Fruit fly (Drosophila melanogaster) whole organism, embryonic: ENCODE measurements around the gene sosie.

Experiments
- ATbp ChIP-seq: fragments of 200-800 bp; sonication (Bioruptor generic); optimal IDR thresholded peaks from 2 replicates; lab custom pipeline; 2017; ENCODE audit warnings: missing biosample characterization, mild to moderate bottlenecking, missing genetic modification characterization, missing genetic modification reagents
- Atf6 ChIP-seq: fragments of 200-800 bp; sonication (Bioruptor generic); IDR thresholded peaks from 2 replicates; pipeline ENCODE4 v1.3.6; 2022; ENCODE audit warnings: missing biosample characterization, missing genetic modification characterization
- Blimp-1 ChIP-seq: fragments of 200-800 bp; sonication (Bioruptor generic); optimal IDR thresholded peaks from 3 replicates; lab custom pipeline; 2018; ENCODE audit warnings: missing biosample characterization, missing genetic modification characterization, mild to moderate bottlenecking, moderate library complexity, missing genetic modification reagents
- CG10209 ChIP-seq: fragments of 200-800 bp; sonication (Bioruptor generic); optimal IDR thresholded peaks from 3 replicates; lab custom pipeline; 2017; ENCODE audit warnings: missing biosample characterization, mild to moderate bottlenecking, missing genetic modification characterization, missing genetic modification reagents
- CG10959 ChIP-seq: fragments of 200-800 bp; sonication (Bioruptor generic); IDR thresholded peaks from 2 replicates; pipeline ENCODE4 v1.3.6; 2022; ENCODE audit warnings: missing biosample characterization, missing genetic modification characterization
- CG11456 ChIP-seq: fragments of 200-800 bp; sonication (Bioruptor generic); IDR thresholded peaks from 3 replicates; pipeline ENCODE4 v1.3.6; 2022; ENCODE audit warnings: missing biosample characterization, missing genetic modification characterization
- CG11504 ChIP-seq: fragments of 200-800 bp; sonication (Bioruptor generic); optimal IDR thresholded peaks from 3 replicates; lab custom pipeline; 2019; ENCODE audit warnings: missing biosample characterization, mild to moderate bottlenecking, missing genetic modification characterization, moderate library complexity
- CG13424 ChIP-seq: fragments of 200-800 bp; sonication (Bioruptor generic); optimal IDR thresholded peaks from 2 replicates; lab custom pipeline; 2019; ENCODE audit warnings: missing biosample characterization, mild to moderate bottlenecking, missing genetic modification characterization, moderate library complexity
- CG14860 ChIP-seq: fragments of 200-800 bp; sonication (Bioruptor generic); IDR thresholded peaks from 3 replicates; pipeline ENCODE4 v1.3.6; 2022; ENCODE audit warnings: missing biosample characterization, missing genetic modification characterization; ENCODE audit not compliant: partially characterized antibody
- CG16813 ChIP-seq: fragments of 200-800 bp; sonication (Bioruptor generic); IDR thresholded peaks from 3 replicates; pipeline ENCODE4 v1.3.6; 2022; ENCODE audit warnings: missing biosample characterization, missing genetic modification characterization; ENCODE audit not compliant: partially characterized antibody
- CG2712 ChIP-seq: fragments of 200-800 bp; optimal IDR thresholded peaks from 3 replicates; lab custom pipeline; 2019; ENCODE audit warnings: missing biosample characterization, mild to moderate bottlenecking, missing genetic modification characterization, moderate library complexity
- CG2875 ChIP-seq: fragments of 200-800 bp; sonication (Bioruptor generic); optimal IDR thresholded peaks from 2 replicates; lab custom pipeline; 2017; ENCODE audit warnings: missing biosample characterization, mild to moderate bottlenecking, missing genetic modification characterization, missing genetic modification reagents
- CG2889 ChIP-seq: fragments of 200-800 bp; sonication (Bioruptor generic); IDR thresholded peaks from 3 replicates; pipeline ENCODE4 v1.3.6; 2022; ENCODE audit warnings: missing biosample characterization, missing genetic modification characterization
- CG30431 ChIP-seq: fragments of 200-800 bp; sonication (Bioruptor generic); optimal IDR thresholded peaks from 2 replicates; lab custom pipeline; 2017; ENCODE audit warnings: missing biosample characterization, missing genetic modification characterization
- CG31441 ChIP-seq: fragments of 200-800 bp; sonication (Bioruptor generic); IDR thresholded peaks from 2 replicates; pipeline ENCODE4 v1.3.6; 2022; ENCODE audit warnings: missing biosample characterization, missing genetic modification characterization
- CG33213 ChIP-seq: fragments of 200-800 bp; sonication (Bioruptor generic); optimal IDR thresholded peaks from 3 replicates; lab custom pipeline; 2016; ENCODE audit warnings: missing biosample characterization, missing genetic modification characterization
- CG3838 ChIP-seq: fragments of 200-800 bp; sonication (Bioruptor generic); optimal IDR thresholded peaks from 3 replicates; lab custom pipeline; 2016; ENCODE audit warnings: missing biosample characterization, missing genetic modification characterization
- CG43689 ChIP-seq: fragments of 200-800 bp; sonication (Bioruptor generic); IDR thresholded peaks from 2 replicates; pipeline ENCODE4 v1.3.6; 2022; ENCODE audit warnings: missing biosample characterization, missing genetic modification characterization
- CG6689 ChIP-seq: fragments of 200-800 bp; sonication (Bioruptor generic); IDR thresholded peaks from 2 replicates; pipeline ENCODE4 v1.3.6; 2022; ENCODE audit warnings: missing biosample characterization, missing genetic modification characterization
- CG8281 ChIP-seq: fragments of 200-800 bp; sonication (Bioruptor generic); optimal IDR thresholded peaks from 2 replicates; lab custom pipeline; 2018; ENCODE audit warnings: missing biosample characterization, mild to moderate bottlenecking, missing genetic modification characterization, moderate library complexity
- Dip3 ChIP-seq: fragments of 200-800 bp; sonication (Bioruptor generic); optimal IDR thresholded peaks from 3 replicates; lab custom pipeline; 2016; ENCODE audit warnings: missing biosample characterization, missing genetic modification characterization
- E2f1 ChIP-seq: fragments of 200-800 bp; sonication (Bioruptor generic); IDR thresholded peaks from 2 replicates; pipeline ENCODE4 v1.3.6; 2022; ENCODE audit warnings: missing biosample characterization, missing genetic modification characterization
- HmgZ ChIP-seq: fragments of 200-800 bp; sonication (Bioruptor generic); optimal IDR thresholded peaks from 2 replicates; lab custom pipeline; 2018; ENCODE audit warnings: missing biosample characterization, mild to moderate bottlenecking, missing genetic modification characterization
- Kr ChIP-seq: fragments of 200-800 bp; sonication (Bioruptor generic); optimal IDR thresholded peaks from 2 replicates; lab custom pipeline; 2017; ENCODE audit warnings: missing biosample characterization, mild to moderate bottlenecking, missing genetic modification characterization
- MESR4 ChIP-seq: fragments of 200-800 bp; sonication (Bioruptor generic); optimal IDR thresholded peaks from 2 replicates; lab custom pipeline; 2018; ENCODE audit warnings: missing biosample characterization, mild to moderate bottlenecking, missing genetic modification characterization, moderate library complexity
- Mad ChIP-seq: fragments of 200-800 bp; sonication (Bioruptor generic); optimal IDR thresholded peaks from 2 replicates; lab custom pipeline; 2016; ENCODE audit warnings: missing biosample characterization, missing genetic modification characterization
- Nf-YA ChIP-seq: fragments of 200-800 bp; sonication (Bioruptor generic); IDR thresholded peaks from 2 replicates; pipeline ENCODE4 v1.3.6; 2022; ENCODE audit warnings: missing biosample characterization, missing genetic modification characterization
- Sox102F ChIP-seq: fragments of 200-800 bp; sonication (Bioruptor generic); optimal IDR thresholded peaks from 2 replicates; lab custom pipeline; 2018; ENCODE audit warnings: missing biosample characterization, mild to moderate bottlenecking, missing genetic modification characterization, moderate library complexity
- Sry-δ ChIP-seq: fragments of 200-800 bp; sonication (Bioruptor generic); optimal IDR thresholded peaks from 2 replicates; lab custom pipeline; 2016; ENCODE audit warnings: missing biosample characterization, missing genetic modification characterization
- ap ChIP-seq: fragments of 200-800 bp; sonication (Bioruptor generic); IDR thresholded peaks from 2 replicates; pipeline ENCODE4 v1.3.6; 2022; ENCODE audit warnings: missing biosample characterization, missing genetic modification characterization
- btn ChIP-seq: fragments of 200-800 bp; sonication (Bioruptor generic); optimal IDR thresholded peaks from 2 replicates; lab custom pipeline; 2016; ENCODE audit warnings: missing biosample characterization, missing genetic modification characterization
- cas ChIP-seq: fragments of 200-800 bp; sonication (Bioruptor generic); IDR thresholded peaks from 2 replicates; pipeline ENCODE4 v1.3.6; 2022; ENCODE audit warnings: missing biosample characterization, missing genetic modification characterization
- cg ChIP-seq: fragments of 200-800 bp; sonication (Bioruptor generic); optimal IDR thresholded peaks from 3 replicates; lab custom pipeline; 2019; ENCODE audit warnings: missing biosample characterization, mild to moderate bottlenecking, missing genetic modification characterization, moderate library complexity
- chinmo ChIP-seq: fragments of 200-800 bp; sonication (Bioruptor generic); IDR thresholded peaks from 4 replicates; pipeline ENCODE4 v1.3.6; 2022; ENCODE audit warnings: missing biosample characterization, missing genetic modification characterization; ENCODE audit not compliant: partially characterized antibody
- corto ChIP-seq: fragments of 200-800 bp; sonication (Bioruptor generic); optimal IDR thresholded peaks from 2 replicates; lab custom pipeline; 2016; ENCODE audit warnings: missing biosample characterization, mild to moderate bottlenecking, missing genetic modification characterization, moderate library complexity
- ems ChIP-seq: fragments of 200-800 bp; sonication (Bioruptor generic); optimal IDR thresholded peaks from 3 replicates; lab custom pipeline; 2016; ENCODE audit warnings: missing biosample characterization, missing genetic modification characterization
- her ChIP-seq: fragments of 200-800 bp; sonication (Bioruptor generic); optimal IDR thresholded peaks from 2 replicates; lab custom pipeline; 2016; ENCODE audit warnings: missing biosample characterization, missing genetic modification characterization
- kni ChIP-seq: fragments of 200-800 bp; sonication (Bioruptor generic); optimal IDR thresholded peaks from 3 replicates; lab custom pipeline; 2017; ENCODE audit warnings: mild to moderate bottlenecking, missing biosample characterization, missing genetic modification reagents, missing genetic modification characterization
- luna ChIP-seq: fragments of 200-800 bp; sonication (Bioruptor generic); optimal IDR thresholded peaks from 2 replicates; lab custom pipeline; 2016; ENCODE audit warnings: missing biosample characterization, missing genetic modification characterization
- nerfin-1 ChIP-seq: fragments of 200-800 bp; sonication (Bioruptor generic); optimal IDR thresholded peaks from 3 replicates; lab custom pipeline; 2019; ENCODE audit warnings: missing biosample characterization, mild to moderate bottlenecking, missing genetic modification characterization, moderate library complexity
- org-1 ChIP-seq: fragments of 200-800 bp; sonication (Bioruptor generic); optimal IDR thresholded peaks from 2 replicates; lab custom pipeline; 2017; ENCODE audit warnings: missing biosample characterization, missing genetic modification characterization
- peb ChIP-seq: fragments of 200-800 bp; sonication (Bioruptor generic); IDR thresholded peaks from 2 replicates; pipeline ENCODE4 v1.3.6; 2022; ENCODE audit warnings: missing biosample characterization, missing genetic modification characterization
- pzg ChIP-seq: fragments of 200-800 bp; sonication (Bioruptor generic); optimal IDR thresholded peaks from 3 replicates; lab custom pipeline; 2018; ENCODE audit warnings: missing biosample characterization, mild to moderate bottlenecking, missing genetic modification characterization, moderate library complexity
- sim ChIP-seq: fragments of 200-800 bp; sonication (Bioruptor generic); IDR thresholded peaks from 2 replicates; pipeline ENCODE4 v1.3.6; 2022; ENCODE audit warnings: missing biosample characterization, missing genetic modification characterization
- sima ChIP-seq: fragments of 200-800 bp; sonication (Bioruptor generic); optimal IDR thresholded peaks from 2 replicates; lab custom pipeline; 2016; ENCODE audit warnings: missing biosample characterization, missing genetic modification characterization
- ssp ChIP-seq: fragments of 200-800 bp; sonication (Bioruptor generic); IDR thresholded peaks from 2 replicates; pipeline ENCODE4 v1.3.6; 2022; ENCODE audit warnings: missing biosample characterization, missing genetic modification characterization
- toy ChIP-seq: fragments of 200-800 bp; sonication (Bioruptor generic); IDR thresholded peaks from 2 replicates; pipeline ENCODE4 v1.3.6; 2022; ENCODE audit warnings: missing biosample characterization, missing genetic modification characterization
- ttk ChIP-seq: fragments of 200-800 bp; sonication (Bioruptor generic); IDR thresholded peaks from 2 replicates; pipeline ENCODE4 v2.1.2; 2022; ENCODE audit warnings: missing biosample characterization, missing genetic modification characterization
- yki ChIP-seq: fragments of >200 bp; optimal IDR thresholded peaks from 3 replicates; lab custom pipeline; 2018
- zen2 ChIP-seq: fragments of 200-800 bp; sonication (Bioruptor generic); IDR thresholded peaks from 3 replicates; pipeline ENCODE4 v1.3.6; 2022; ENCODE audit warnings: missing biosample characterization, missing genetic modification characterization; ENCODE audit not compliant: partially characterized antibody
- zfh2 ChIP-seq: fragments of 200-800 bp; sonication (Bioruptor generic); optimal IDR thresholded peaks from 2 replicates; lab custom pipeline; 2016; ENCODE audit warnings: missing biosample characterization, missing genetic modification characterization

The sosie gene

dm6 chr3R:24787042-24787565, 46.6 kb upstream of the sosie start, which contains the start of gene CG5805 (continued):
- TF ChIP-seq peb (GFP tag; lab: Robert Waterston, UW), result peak; percentile 50
- peak; percentile 67 for TF ChIP-seq CG2889 (GFP tag; lab: Robert Waterston, UW)
- no peak for TF ChIP-seq CG16813
- no peak for TF ChIP-seq cg (GFP tag; lab: Kevin White, UChicago)
- TF ChIP-seq nerfin-1 (tag; lab: Kevin White, UChicago), result peak; percentile 75
- peak; percentile 61 for TF ChIP-seq zfh2
- TF ChIP-seq CG30431 (GFP tag; lab: Kevin White, UChicago), result peak; percentile 75
- TF ChIP-seq ems (GFP tag; lab: Kevin White, UChicago), result peak; percentile 73
- TF ChIP-seq toy (GFP tag; lab: Robert Waterston, UW), result peak; percentile 62; the same call in 1 of the 2 replicates
- TF ChIP-seq ssp (GFP tag; lab: Robert Waterston, UW), result peak; percentile 52; the same call in 1 of the 2 replicates
- peak; percentile 57 for TF ChIP-seq CG13424
- peak; percentile 74 for TF ChIP-seq CG2875 (GFP tag; lab: Kevin White, UChicago)
- peak; percentile 59 for TF ChIP-seq org-1
- peak; percentile 81 for TF ChIP-seq ttk (GFP tag; lab: Robert Waterston, UW)
- peak; percentile 76 for TF ChIP-seq CG43689 (GFP tag; lab: Robert Waterston, UW)
- TF ChIP-seq CG11504 (tag; lab: Kevin White, UChicago), result peak; percentile 80
- TF ChIP-seq CG2712 (tag; lab: Kevin White, UChicago), result peak; percentile 70
- TF ChIP-seq HmgZ (tag; lab: Kevin White, UChicago), result peak; percentile 88
- peak; percentile 76 for TF ChIP-seq pzg (GFP tag; lab: Kevin White, UChicago)
- peak; percentile 48; the same call in 1 of the 2 replicates for TF ChIP-seq sim
- TF ChIP-seq CG6689, result peak; percentile 70
- peak; percentile 90 for TF ChIP-seq CG33213
- peak; percentile 70 for TF ChIP-seq ATbp (GFP tag; lab: Kevin White, UChicago)
- TF ChIP-seq ap (GFP tag; lab: Robert Waterston, UW), result peak; percentile 54; the same call in 1 of the 2 replicates
- TF ChIP-seq kni (GFP tag; lab: Kevin White, UChicago), result peak; percentile 50
- peak; percentile 67 for TF ChIP-seq luna (GFP tag; lab: Kevin White, UChicago)
- peak; percentile 61 for TF ChIP-seq Sox102F (GFP tag; lab: Kevin White, UChicago)
- no peak for TF ChIP-seq yki (lab: Kevin White, UChicago)
- TF ChIP-seq CG14860 (GFP tag; lab: Robert Waterston, UW), result no peak
- TF ChIP-seq CG10209 (GFP tag; lab: Kevin White, UChicago), result peak; percentile 91
- TF ChIP-seq CG3838 (GFP tag; lab: Kevin White, UChicago), result no peak
- peak; percentile 41 for TF ChIP-seq her (GFP tag; lab: Kevin White, UChicago)
- TF ChIP-seq Atf6 (GFP tag; lab: Robert Waterston, UW), result peak; percentile 80
- TF ChIP-seq cas (GFP tag; lab: Robert Waterston, UW), result peak; percentile 56; the same call in 1 of the 2 replicates
- peak; percentile 93 for TF ChIP-seq CG11456 (GFP tag; lab: Robert Waterston, UW)
- peak; percentile 68 for TF ChIP-seq CG8281 (tag; lab: Kevin White, UChicago)
- peak; percentile 62 for TF ChIP-seq E2f1
- TF ChIP-seq MESR4 (GFP tag; lab: Kevin White, UChicago), result peak; percentile 96
- TF ChIP-seq chinmo (GFP tag; lab: Robert Waterston, UW), result no peak
- peak; percentile 56 for TF ChIP-seq Sry-δ (GFP tag; lab: Kevin White, UChicago)
- peak; percentile 69 for TF ChIP-seq Dip3 (GFP tag; lab: Kevin White, UChicago)
- TF ChIP-seq Nf-YA, result peak; percentile 76
- peak; percentile 53 for TF ChIP-seq Blimp-1 (GFP tag; lab: Kevin White, UChicago)
- TF ChIP-seq zen2 (GFP tag; lab: Robert Waterston, UW), result no peak
- peak; percentile 37 for TF ChIP-seq btn
- TF ChIP-seq sima (GFP tag; lab: Kevin White, UChicago), result peak; percentile 7
- peak; percentile 85 for TF ChIP-seq CG31441 (GFP tag; lab: Robert Waterston, UW)
- TF ChIP-seq Kr, result no peak
- TF ChIP-seq CG10959 (GFP tag; lab: Robert Waterston, UW), result peak; percentile 53
- no peak for TF ChIP-seq corto (GFP tag; lab: Kevin White, UChicago)
- peak; percentile 78 for TF ChIP-seq Mad
